Fruit fly (Drosophila melanogaster): ENCODE measurements around the gene skd.

skd gene

DNA sequence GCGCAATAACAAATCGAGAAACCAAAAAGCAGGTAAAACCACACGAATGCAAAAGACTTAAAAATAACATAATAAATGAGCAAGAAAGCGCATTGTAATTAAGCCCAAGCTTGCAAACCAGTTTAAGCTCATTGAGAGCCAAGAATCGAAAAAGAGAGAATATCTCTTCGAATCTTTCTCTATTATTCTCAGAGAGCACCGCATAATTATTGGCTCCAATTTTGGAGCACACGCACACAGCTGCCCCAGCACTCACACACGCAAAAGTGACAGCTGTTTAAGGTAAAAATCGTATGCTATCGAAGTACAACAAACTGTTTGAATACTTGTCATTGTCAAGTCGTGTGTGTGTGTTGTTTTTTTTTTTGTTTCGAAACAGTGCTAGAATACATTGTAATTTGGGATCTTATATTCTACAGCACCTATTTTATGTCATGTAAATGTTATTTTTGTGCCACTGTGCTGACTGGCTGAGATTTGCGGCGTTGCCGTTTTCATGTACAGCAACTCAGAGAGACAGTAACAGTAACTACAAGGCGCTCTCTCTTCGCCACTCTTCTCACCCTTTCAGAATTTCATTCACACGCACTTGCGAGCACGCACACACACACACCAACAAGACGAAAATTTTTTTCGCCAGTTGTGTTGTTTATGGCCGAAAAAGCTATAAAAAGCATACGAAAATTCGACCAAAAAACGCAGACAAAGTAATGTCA is 17.7 kb downstream of the skd start (continued):
- TF ChIP-seq CG8478 (optimal IDR thresholded peaks at IDR 0.05) (no peak), CG11560 (tag; IDR thresholded peaks at IDR 0.05) (no peak), bab2 (GFP tag; optimal IDR thresholded peaks at IDR 0.05) (peak; percentile 20), ci (GFP tag; IDR thresholded peaks at IDR 0.05) (peak; percentile 83), CG10543 (GFP tag; optimal IDR thresholded peaks at IDR 0.05) (peak; percentile 23), CG15269 (tag; optimal IDR thresholded peaks at IDR 0.05) (peak; percentile 57), kay (GFP tag; optimal IDR thresholded peaks at IDR 0.05) (no peak), CG17186 (GFP tag; optimal IDR thresholded peaks at IDR 0.05) (no peak), CG7963 (GFP tag; IDR thresholded peaks at IDR 0.05; ENCODE audit: partially characterized antibody) (no peak), croc (GFP tag; conservative IDR thresholded peaks at IDR 0.05) (no peak), YL-1 (GFP tag; optimal IDR thresholded peaks at IDR 0.05) (no peak), CG2116 (GFP tag; optimal IDR thresholded peaks at IDR 0.05) (peak; percentile 20), CG10209 (GFP tag; optimal IDR thresholded peaks at IDR 0.05) (peak; percentile 18), Max (GFP tag; optimal IDR thresholded peaks at IDR 0.05) (peak; percentile 3), Mes4 (GFP tag; optimal IDR thresholded peaks at IDR 0.05) (no peak), ken (GFP tag; IDR thresholded peaks at IDR 0.05) (peak; percentile 55; the same call in 1 of the 3 replicates), aop (GFP tag; IDR thresholded peaks at IDR 0.05) (no peak), fd64A (GFP tag; optimal IDR thresholded peaks at IDR 0.05) (peak; percentile 22), zfh2 (GFP tag; optimal IDR thresholded peaks at IDR 0.05) (peak; percentile 11), Mrtf (GFP tag; IDR thresholded peaks at IDR 0.05) (no peak), tna (GFP tag; IDR thresholded peaks at IDR 0.05; ENCODE audit: partially characterized antibody) (no peak), BEAF-32 (GFP tag; optimal IDR thresholded peaks at IDR 0.05) (no peak), tup (GFP tag; optimal IDR thresholded peaks at IDR 0.05) (no peak), CG32532 (GFP tag; IDR thresholded peaks at IDR 0.05) (peak; percentile 72), CG4282 (GFP tag; optimal IDR thresholded peaks at IDR 0.05) (peak; percentile 92), D19A (tag; optimal IDR thresholded peaks at IDR 0.05) (peak; percentile 7), CG2875 (GFP tag; optimal IDR thresholded peaks at IDR 0.05) (peak; percentile 1), CG15479 (GFP tag; optimal IDR thresholded peaks at IDR 0.05) (no peak), pb (GFP tag; optimal IDR thresholded peaks at IDR 0.05) (no peak), CG3407 (GFP tag; optimal IDR thresholded peaks at IDR 0.05) (peak; percentile 100), CG17802 (tag; optimal IDR thresholded peaks at IDR 0.05) (no peak), CG4854 (GFP tag; optimal IDR thresholded peaks at IDR 0.05) (peak; percentile 19), seq (GFP tag; IDR thresholded peaks at IDR 0.05) (peak; percentile 66; the same call in 1 of the 2 replicates), CG9817 (tag; optimal IDR thresholded peaks at IDR 0.05) (no peak), Aef1 (GFP tag; IDR thresholded peaks at IDR 0.05) (peak; percentile 55), CG2889 (GFP tag; IDR thresholded peaks at IDR 0.05) (peak; percentile 70; the same call in 1 of the 3 replicates), Taf1 (GFP tag; IDR thresholded peaks at IDR 0.05) (peak; percentile 65), HLH4C (GFP tag; IDR thresholded peaks at IDR 0.05; ENCODE audit: partially characterized antibody) (no peak), odd (GFP tag; optimal IDR thresholded peaks at IDR 0.05) (no peak), fru (optimal IDR thresholded peaks at IDR 0.05) (no peak), dysf (GFP tag; IDR thresholded peaks at IDR 0.05) (peak; percentile 67; the same call in 2 of the 3 replicates), CG7839 (tag; optimal IDR thresholded peaks at IDR 0.05) (peak; percentile 41), usp (GFP tag; optimal IDR thresholded peaks at IDR 0.05) (no peak), onecut (GFP tag; IDR thresholded peaks at IDR 0.05) (0 out of 2 replicates have a peak, but pooled peaks have one; percentile 14), CG12155 (GFP tag; optimal IDR thresholded peaks at IDR 0.05) (peak; percentile 46), Fer2 (tag; optimal IDR thresholded peaks at IDR 0.05) (no peak), cad (GFP tag; optimal IDR thresholded peaks at IDR 0.05) (no peak), Mad (GFP tag; optimal IDR thresholded peaks at IDR 0.05) (no peak), Opbp (GFP tag; IDR thresholded peaks at IDR 0.05; ENCODE audit: partially characterized antibody) (no peak; the same call in 2 of the 3 replicates), CG11093 (GFP tag; IDR thresholded peaks at IDR 0.05) (no peak)
